Fruit fly (Drosophila melanogaster) whole organism, embryonic: ENCODE measurements around the gene CG6749.

Source experiments
- Abd-B ChIP-seq: fragments of 200-800 bp; sonication (Bioruptor generic); optimal IDR thresholded peaks from 2 replicates; lab custom pipeline; 2018; ENCODE audit warnings: missing biosample characterization, mild to moderate bottlenecking, missing genetic modification characterization, moderate library complexity
- Ada2b ChIP-seq: fragments of 200-800 bp; sonication (Bioruptor generic); IDR thresholded peaks from 2 replicates; pipeline ENCODE4 v1.3.6; 2022; ENCODE audit warnings: missing biosample characterization, missing genetic modification characterization
- CG14860 ChIP-seq: fragments of 200-800 bp; sonication (Bioruptor generic); IDR thresholded peaks from 3 replicates; pipeline ENCODE4 v1.3.6; 2022; ENCODE audit warnings: missing biosample characterization, missing genetic modification characterization; ENCODE audit not compliant: partially characterized antibody
- CG17328 ChIP-seq: fragments of 200-800 bp; sonication (Bioruptor generic); IDR thresholded peaks from 2 replicates; pipeline ENCODE4 v1.3.6; 2022; ENCODE audit warnings: missing biosample characterization, missing genetic modification characterization
- CG17359 ChIP-seq: fragments of 200-800 bp; sonication (Bioruptor generic); optimal IDR thresholded peaks from 3 replicates; lab custom pipeline; 2018; ENCODE audit warnings: missing biosample characterization, mild to moderate bottlenecking, missing genetic modification characterization, moderate library complexity
- CG18619 ChIP-seq: fragments of 200-800 bp; sonication (Bioruptor generic); optimal IDR thresholded peaks from 3 replicates; lab custom pipeline; 2017; ENCODE audit warnings: missing biosample characterization, mild to moderate bottlenecking, missing genetic modification characterization
- CG2202 ChIP-seq: fragments of 200-800 bp; sonication (Bioruptor generic); optimal IDR thresholded peaks from 2 replicates; lab custom pipeline; 2018; ENCODE audit warnings: missing biosample characterization, mild to moderate bottlenecking, missing genetic modification characterization
- CG3281 ChIP-seq: fragments of 200-800 bp; sonication (Bioruptor generic); optimal IDR thresholded peaks from 3 replicates; lab custom pipeline; 2017; ENCODE audit warnings: missing biosample characterization, mild to moderate bottlenecking, missing genetic modification characterization
- CG34376 ChIP-seq: fragments of 200-800 bp; sonication (Bioruptor generic); optimal IDR thresholded peaks from 2 replicates; lab custom pipeline; 2018; ENCODE audit warnings: missing biosample characterization, mild to moderate bottlenecking, missing genetic modification characterization
- CG6765 ChIP-seq: fragments of 200-800 bp; sonication (Bioruptor generic); optimal IDR thresholded peaks from 3 replicates; lab custom pipeline; 2017; ENCODE audit warnings: missing biosample characterization, mild to moderate bottlenecking, missing genetic modification characterization
- CG7357 ChIP-seq: fragments of 200-800 bp; sonication (Bioruptor generic); IDR thresholded peaks from 3 replicates; pipeline ENCODE4 v1.3.6; 2022; ENCODE audit warnings: missing biosample characterization, missing genetic modification characterization
- CG7372 ChIP-seq: fragments of 200-800 bp; sonication (Bioruptor generic); IDR thresholded peaks from 2 replicates; pipeline ENCODE4 v1.3.6; 2022; ENCODE audit warnings: missing biosample characterization, missing genetic modification characterization
- CG7556 ChIP-seq: fragments of 200-800 bp; sonication (Bioruptor generic); optimal IDR thresholded peaks from 2 replicates; lab custom pipeline; 2017; ENCODE audit warnings: missing biosample characterization, mild to moderate bottlenecking, missing genetic modification characterization
- CG7745 ChIP-seq: fragments of 200-800 bp; sonication (Bioruptor generic); optimal IDR thresholded peaks from 2 replicates; lab custom pipeline; 2018; ENCODE audit warnings: missing biosample characterization, mild to moderate bottlenecking, missing genetic modification characterization, moderate library complexity
- CG7786 ChIP-seq: fragments of 200-800 bp; sonication (Bioruptor generic); optimal IDR thresholded peaks from 2 replicates; lab custom pipeline; 2016; ENCODE audit warnings: missing biosample characterization, missing genetic modification characterization
- CG8281 ChIP-seq: fragments of 200-800 bp; sonication (Bioruptor generic); optimal IDR thresholded peaks from 2 replicates; lab custom pipeline; 2018; ENCODE audit warnings: missing biosample characterization, mild to moderate bottlenecking, missing genetic modification characterization, moderate library complexity
- CG8924 ChIP-seq: fragments of 200-800 bp; optimal IDR thresholded peaks from 3 replicates; lab custom pipeline; 2019; ENCODE audit warnings: missing biosample characterization, mild to moderate bottlenecking, missing genetic modification characterization, moderate library complexity
- CG9797 ChIP-seq: fragments of 200-800 bp; sonication (Bioruptor generic); optimal IDR thresholded peaks from 3 replicates; lab custom pipeline; 2018; ENCODE audit warnings: missing biosample characterization, mild to moderate bottlenecking, missing genetic modification characterization
- CrebB ChIP-seq: fragments of 200-800 bp; sonication (Bioruptor generic); optimal IDR thresholded peaks from 3 replicates; lab custom pipeline; 2018; ENCODE audit warnings: missing biosample characterization, mild to moderate bottlenecking, missing genetic modification characterization
- Deaf1 ChIP-seq: fragments of 200-800 bp; optimal IDR thresholded peaks from 3 replicates; lab custom pipeline; 2019; ENCODE audit warnings: missing biosample characterization, mild to moderate bottlenecking, missing genetic modification characterization, moderate library complexity
- E2f2 ChIP-seq: fragments of 200-800 bp; sonication (Bioruptor generic); IDR thresholded peaks from 2 replicates; pipeline ENCODE4 v1.3.6; 2022; ENCODE audit warnings: missing biosample characterization, missing genetic modification characterization
- HLH3B ChIP-seq: fragments of 200-800 bp; sonication (Bioruptor generic); IDR thresholded peaks from 2 replicates; pipeline ENCODE4 v1.3.6; 2022; ENCODE audit warnings: missing biosample characterization, missing genetic modification characterization
- Hr39 ChIP-seq: fragments of >200 bp; optimal IDR thresholded peaks from 2 replicates; lab custom pipeline; 2017
- NC2β ChIP-seq: fragments of 200-800 bp; sonication (Bioruptor generic); optimal IDR thresholded peaks from 2 replicates; lab custom pipeline; 2016; ENCODE audit warnings: missing biosample characterization, missing genetic modification characterization
- PHDP ChIP-seq: fragments of 200-800 bp; sonication (Bioruptor generic); optimal IDR thresholded peaks from 3 replicates; lab custom pipeline; 2018; ENCODE audit warnings: missing biosample characterization, mild to moderate bottlenecking, missing genetic modification characterization, moderate library complexity
- Rfx ChIP-seq: fragments of 200-800 bp; sonication (Bioruptor generic); IDR thresholded peaks from 2 replicates; pipeline ENCODE4 v1.3.6; 2022; ENCODE audit warnings: missing biosample characterization, missing genetic modification characterization
- Side ChIP-seq: fragments of 200-800 bp; sonication (Bioruptor generic); optimal IDR thresholded peaks from 2 replicates; lab custom pipeline; 2016; ENCODE audit warnings: missing biosample characterization, missing genetic modification characterization
- amos ChIP-seq: fragments of 200-800 bp; sonication (Bioruptor generic); IDR thresholded peaks from 2 replicates; pipeline ENCODE4 v1.3.6; 2022; ENCODE audit warnings: missing biosample characterization, missing genetic modification characterization; ENCODE audit not compliant: partially characterized antibody
- ara ChIP-seq: fragments of 200-800 bp; sonication (Bioruptor generic); IDR thresholded peaks from 2 replicates; pipeline ENCODE4 v1.3.6; 2022; ENCODE audit warnings: missing biosample characterization, missing genetic modification characterization
- ci ChIP-seq: fragments of 200-800 bp; sonication (Bioruptor generic); IDR thresholded peaks from 3 replicates; pipeline ENCODE4 v1.3.6; 2022; ENCODE audit warnings: missing biosample characterization, missing genetic modification characterization
- dimm ChIP-seq: fragments of 200-800 bp; sonication (Bioruptor generic); IDR thresholded peaks from 2 replicates; pipeline ENCODE4 v1.3.6; 2022; ENCODE audit warnings: missing biosample characterization, missing genetic modification characterization
- dpn ChIP-seq, 2 experiments: fragments of 200-800 bp; sonication (Bioruptor generic); optimal IDR thresholded peaks; 3 replicates each; lab custom pipeline; 2016; ENCODE audit warnings: missing biosample characterization in 2 of 2, missing genetic modification characterization in 2 of 2
- emc ChIP-seq: fragments of 200-800 bp; sonication (Bioruptor generic); optimal IDR thresholded peaks from 2 replicates; lab custom pipeline; 2016; ENCODE audit warnings: missing biosample characterization, missing genetic modification characterization
- en ChIP-seq: fragments of 200-800 bp; sonication (Bioruptor generic); optimal IDR thresholded peaks from 2 replicates; lab custom pipeline; 2016; ENCODE audit warnings: missing biosample characterization, missing genetic modification characterization
- ewg ChIP-seq: fragments of 200-800 bp; sonication (Bioruptor generic); optimal IDR thresholded peaks from 3 replicates; lab custom pipeline; 2017; ENCODE audit warnings: mild to moderate bottlenecking, missing biosample characterization, missing genetic modification reagents, missing genetic modification characterization
- fd64A ChIP-seq: fragments of 200-800 bp; sonication (Bioruptor generic); optimal IDR thresholded peaks from 3 replicates; lab custom pipeline; 2018; ENCODE audit warnings: missing biosample characterization, mild to moderate bottlenecking, missing genetic modification characterization
- grn ChIP-seq: fragments of 200-800 bp; sonication (Bioruptor generic); optimal IDR thresholded peaks from 3 replicates; lab custom pipeline; 2017; ENCODE audit warnings: missing biosample characterization, missing genetic modification characterization
- ham ChIP-seq: fragments of 200-800 bp; sonication (Bioruptor generic); IDR thresholded peaks from 2 replicates; pipeline ENCODE4 v1.3.6; 2022; ENCODE audit warnings: missing biosample characterization, missing genetic modification characterization
- jing ChIP-seq: fragments of 200-800 bp; sonication (Bioruptor generic); optimal IDR thresholded peaks from 2 replicates; lab custom pipeline; 2018; ENCODE audit warnings: missing biosample characterization, mild to moderate bottlenecking, missing genetic modification characterization
- kah ChIP-seq: fragments of 200-800 bp; sonication (Bioruptor generic); optimal IDR thresholded peaks from 2 replicates; lab custom pipeline; 2018; ENCODE audit warnings: missing biosample characterization, mild to moderate bottlenecking, missing genetic modification characterization
- knrl ChIP-seq: fragments of 200-800 bp; sonication (Bioruptor generic); IDR thresholded peaks from 3 replicates; pipeline ENCODE4 v1.3.6; 2022; ENCODE audit warnings: missing biosample characterization, missing genetic modification characterization; ENCODE audit not compliant: partially characterized antibody
- mld ChIP-seq: fragments of 200-800 bp; sonication (Bioruptor generic); IDR thresholded peaks from 3 replicates; pipeline ENCODE4 v1.3.6; 2022; ENCODE audit warnings: missing biosample characterization, missing genetic modification characterization; ENCODE audit not compliant: partially characterized antibody
- pzg ChIP-seq: fragments of 200-800 bp; sonication (Bioruptor generic); optimal IDR thresholded peaks from 3 replicates; lab custom pipeline; 2018; ENCODE audit warnings: missing biosample characterization, mild to moderate bottlenecking, missing genetic modification characterization, moderate library complexity
- salm ChIP-seq: fragments of 200-800 bp; sonication (Bioruptor generic); optimal IDR thresholded peaks from 2 replicates; lab custom pipeline; 2018; ENCODE audit warnings: missing biosample characterization, mild to moderate bottlenecking, missing genetic modification characterization
- shn ChIP-seq: fragments of 200-800 bp; sonication (Bioruptor generic); optimal IDR thresholded peaks from 3 replicates; lab custom pipeline; 2016; ENCODE audit warnings: missing biosample characterization, missing genetic modification characterization
- sima ChIP-seq: fragments of 200-800 bp; sonication (Bioruptor generic); optimal IDR thresholded peaks from 2 replicates; lab custom pipeline; 2016; ENCODE audit warnings: missing biosample characterization, missing genetic modification characterization
- tin ChIP-seq: fragments of 200-800 bp; sonication (Bioruptor generic); optimal IDR thresholded peaks from 3 replicates; lab custom pipeline; 2016; ENCODE audit warnings: missing biosample characterization, missing genetic modification characterization
- tx ChIP-seq: fragments of 200-800 bp; sonication (Bioruptor generic); optimal IDR thresholded peaks from 2 replicates; lab custom pipeline; 2016; ENCODE audit warnings: missing biosample characterization, missing genetic modification characterization
- wdn ChIP-seq: fragments of 200-800 bp; sonication (Bioruptor generic); IDR thresholded peaks from 2 replicates; pipeline ENCODE4 v1.3.6; 2022; ENCODE audit warnings: missing biosample characterization, missing genetic modification characterization

The CG6749 gene

DNA sequence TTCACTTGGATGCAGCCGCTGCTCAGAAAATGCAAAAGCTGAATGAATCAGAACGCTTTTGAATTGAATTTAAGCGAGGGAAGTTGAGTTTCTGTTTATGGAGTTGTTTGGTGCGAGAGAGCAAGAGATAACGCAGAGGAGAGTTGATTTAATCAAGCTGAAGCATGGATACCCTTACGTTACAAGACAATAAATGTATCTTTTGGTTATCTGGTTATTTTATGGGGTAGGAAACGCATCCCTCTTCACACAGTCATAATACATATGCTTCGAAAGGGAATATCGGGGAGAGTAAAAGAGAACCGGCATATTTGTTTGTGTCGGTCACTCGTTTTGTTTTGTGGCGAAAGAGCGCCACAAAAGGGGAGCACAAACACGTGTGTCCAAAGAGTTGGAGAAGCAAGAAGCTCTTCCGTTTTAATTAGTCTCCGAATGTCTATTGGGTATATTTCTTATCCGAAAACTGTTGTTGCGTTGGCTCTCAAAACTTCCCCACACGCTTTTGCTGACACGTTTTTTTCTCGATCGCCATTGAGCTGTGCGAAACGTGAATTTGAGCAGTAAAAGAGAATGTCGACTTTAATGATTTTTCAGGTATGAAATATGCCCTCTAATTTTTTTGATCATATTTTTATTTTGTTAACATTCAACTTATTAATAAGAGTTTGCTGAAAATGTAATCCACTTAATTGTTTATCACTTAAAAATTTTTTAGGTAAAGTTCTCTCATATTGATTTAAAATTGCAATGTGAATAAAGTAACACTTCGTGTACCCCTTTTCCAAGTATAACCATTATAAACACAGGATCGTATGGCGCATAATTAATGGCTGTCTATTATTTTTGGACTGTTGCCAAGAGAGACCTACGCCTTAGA is 36.7 kb downstream of the CG6749 start, which contains the start of gene Prps (continued):
- TF ChIP-seq tin (peak; percentile 84), kah (GFP tag; lab: Kevin White, UChicago) (peak; percentile 50), CG17328 (GFP tag; lab: Robert Waterston, UW) (peak; percentile 75), ewg (peak; percentile 52), Deaf1 (tag; lab: Kevin White, UChicago) (peak; percentile 54), Rfx (peak; percentile 91), emc (GFP tag; lab: Kevin White, UChicago) (peak; percentile 33), CG7372 (GFP tag; lab: Robert Waterston, UW) (peak; percentile 70), NC2β (GFP tag; lab: Kevin White, UChicago) (peak; percentile 74), ci (peak; percentile 90), salm (tag; lab: Kevin White, UChicago) (peak; percentile 42), sima (GFP tag; lab: Kevin White, UChicago) (no peak), CG8924 (tag; lab: Kevin White, UChicago) (peak; percentile 56), CrebB (peak; percentile 84), CG8281 (tag; lab: Kevin White, UChicago) (peak; percentile 14), E2f2 (GFP tag; lab: Robert Waterston, UW) (peak; percentile 35; the same call in 1 of the 2 replicates), tx (peak; percentile 58), CG3281 (GFP tag; lab: Kevin White, UChicago) (peak; percentile 77), CG7556 (GFP tag; lab: Kevin White, UChicago) (peak; percentile 44), pzg (peak; percentile 2), Side (peak; percentile 79), CG6765 (GFP tag; lab: Kevin White, UChicago) (peak; percentile 52), amos (GFP tag; lab: Robert Waterston, UW) (no peak), HLH3B (peak; percentile 87), en (GFP tag; lab: Kevin White, UChicago) (peak; percentile 77), Ada2b (peak; percentile 80), mld (GFP tag; lab: Robert Waterston, UW) (no peak), CG34376 (GFP tag; lab: Kevin White, UChicago) (peak; percentile 79), dimm (GFP tag; lab: Robert Waterston, UW) (peak; percentile 36; the same call in 1 of the 2 replicates), CG17359 (peak; percentile 82), knrl (no peak), jing (GFP tag; lab: Kevin White, UChicago) (peak; percentile 36), Abd-B (GFP tag; lab: Kevin White, UChicago) (peak; percentile 36), PHDP (tag; lab: Kevin White, UChicago) (peak; percentile 82), CG18619 (GFP tag; lab: Kevin White, UChicago) (peak; percentile 52), ara (peak; percentile 55; the same call in 1 of the 2 replicates), CG14860 (GFP tag; lab: Robert Waterston, UW) (no peak), Hr39 (lab: Kevin White, UChicago) (no peak), shn (GFP tag; lab: Kevin White, UChicago) (peak; percentile 71), CG7357 (GFP tag; lab: Robert Waterston, UW) (peak; percentile 60; the same call in 1 of the 3 replicates), CG7786 (peak; percentile 82), ham (GFP tag; lab: Robert Waterston, UW) (peak; percentile 18; the same call in 1 of the 2 replicates), fd64A (GFP tag; lab: Kevin White, UChicago) (peak; percentile 40), CG7745 (tag; lab: Kevin White, UChicago) (no peak), wdn (GFP tag; lab: Robert Waterston, UW) (peak; percentile 48; the same call in 1 of the 2 replicates), dpn (GFP tag; optimal IDR thresholded peaks at IDR 0.05; lab: Kevin White, UChicago) (peak; percentile 78 to 83), CG9797 (GFP tag; lab: Kevin White, UChicago) (no peak), grn (GFP tag; lab: Kevin White, UChicago) (peak; percentile 52), CG2202 (tag; lab: Kevin White, UChicago) (no peak)
